Fruit fly (Drosophila melanogaster) Kc167 (cell line): ENCODE measurements around the gene lsn.

ENCODE experiments used
- h ChIP-seq: fragments of >200 bp; optimal IDR thresholded peaks from 3 replicates; lab custom pipeline; 2018; ENCODE audit warnings: missing external identifiers
- psq ChIP-seq: fragments of >200 bp; optimal IDR thresholded peaks from 2 replicates; lab custom pipeline; 2017; ENCODE audit warnings: missing external identifiers

DNA sequence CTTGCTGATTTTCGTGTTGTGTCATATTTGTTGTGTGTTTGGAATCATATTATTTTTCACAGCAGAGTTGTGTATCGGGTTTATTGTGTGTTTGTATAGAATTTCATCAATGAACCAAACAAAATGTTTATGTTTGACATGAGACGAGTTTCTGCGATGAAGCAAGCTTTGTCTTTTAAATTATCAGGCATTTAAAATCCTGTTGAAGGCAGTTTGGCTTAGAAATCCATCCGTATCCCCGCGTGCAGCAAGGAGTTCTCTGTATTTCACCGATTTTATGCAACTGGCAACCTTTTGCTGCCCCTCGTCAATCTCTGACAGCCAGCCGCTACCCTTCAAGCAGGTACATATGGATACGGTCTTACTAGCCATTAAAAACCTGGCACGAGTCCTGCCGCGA lies 2.9 kb downstream of the lsn start, which contains the start of the genes CG6569 and Cby:
- TF ChIP-seq h (lab: Kevin White, UChicago) (no peak), psq (lab: Kevin White, UChicago) (no peak)
